Fruit fly (Drosophila melanogaster) S2 (cell line): Measurements from ENCODE around the gene Pten.

Experiments used
- CG8478 ChIP-seq: fragments of >200 bp; optimal IDR thresholded peaks from 2 replicates; lab custom pipeline; 2018
- CTCF ChIP-seq, 2 experiments: fragments of >200 bp; optimal IDR thresholded peaks; 2 replicates each; lab custom pipeline; 2018

- TF ChIP-seq CTCF (optimal IDR thresholded peaks at IDR 0.05; lab: Kevin White, UChicago) (no peak), CG8478 (lab: Kevin White, UChicago) (no peak)
These were observed 9.0 kb upstream of the Pten start, which contains the start of gene Mulk for dm6 chr2L:10269854-10270253.
